Fruit fly (Drosophila melanogaster) Kc167 (cell line): Measurements from ENCODE around the gene Ilp4.

Experiments used
- Myc ChIP-seq: fragments of >200 bp; optimal IDR thresholded peaks from 2 replicates; lab custom pipeline; 2017; ENCODE audit warnings: missing external identifiers
- h ChIP-seq: fragments of >200 bp; optimal IDR thresholded peaks from 3 replicates; lab custom pipeline; 2018; ENCODE audit warnings: missing external identifiers
- insv ChIP-seq: fragments of >200 bp; optimal IDR thresholded peaks from 3 replicates; lab custom pipeline; 2018; ENCODE audit warnings: missing external identifiers
- psq ChIP-seq: fragments of >200 bp; optimal IDR thresholded peaks from 2 replicates; lab custom pipeline; 2017; ENCODE audit warnings: missing external identifiers

DNA sequence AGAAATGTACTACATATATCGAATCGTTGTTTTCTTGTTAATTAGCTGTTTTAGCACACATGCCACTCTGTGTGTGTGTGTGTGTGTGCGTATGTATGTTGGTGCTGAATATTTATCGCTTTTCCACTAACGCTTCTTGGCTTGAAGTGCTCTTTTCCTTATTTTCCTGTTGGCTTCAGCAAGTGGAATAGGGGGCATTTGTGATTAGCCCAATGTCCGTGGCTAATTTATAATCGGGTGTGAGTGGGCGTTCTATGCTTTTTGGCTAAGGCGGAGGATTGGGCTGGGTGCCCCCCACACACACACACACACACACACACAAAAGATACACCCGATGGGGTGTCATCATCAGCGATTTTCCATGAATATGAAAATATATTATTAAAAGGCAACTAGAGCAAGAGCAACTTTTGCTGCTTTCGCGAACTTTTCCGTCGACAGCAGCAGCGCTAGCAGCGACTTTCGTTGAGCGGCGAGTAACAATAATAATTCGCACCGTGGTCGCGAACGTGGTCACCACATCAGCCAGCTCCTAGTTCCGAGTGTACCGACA is 9.4 kb upstream of the Ilp4 start, which contains the start of gene CG43897:
- TF ChIP-seq psq (lab: Kevin White, UChicago) (no peak), h (lab: Kevin White, UChicago) (no peak), insv (lab: Kevin White, UChicago) (no peak), Myc (lab: Kevin White, UChicago) (no peak)
